Worm (Caenorhabditis elegans): ENCODE results near the gene C06A12.3.

ce11 chrIV:17453200-17453599 lies 25.7 kb downstream of the C06A12.3 start:
- TF ChIP-seq unc-39 (tag; optimal IDR thresholded peaks at IDR 0.05) (no peak), ama-1 (optimal IDR thresholded peaks at IDR 0.05) (no peak), nhr-77 (tag; optimal IDR thresholded peaks at IDR 0.05) (no peak), ztf-4 (tag; optimal IDR thresholded peaks at IDR 0.05) (no peak), mab-5 (tag; optimal IDR thresholded peaks at IDR 0.05) (no peak), skn-1 (tag; optimal IDR thresholded peaks at IDR 0.05) (no peak), elt-3 (tag; optimal IDR thresholded peaks at IDR 0.05) (no peak)
